Fruit fly (Drosophila melanogaster): ENCODE results near the gene ND-ASHI.

The ND-ASHI gene

DNA sequence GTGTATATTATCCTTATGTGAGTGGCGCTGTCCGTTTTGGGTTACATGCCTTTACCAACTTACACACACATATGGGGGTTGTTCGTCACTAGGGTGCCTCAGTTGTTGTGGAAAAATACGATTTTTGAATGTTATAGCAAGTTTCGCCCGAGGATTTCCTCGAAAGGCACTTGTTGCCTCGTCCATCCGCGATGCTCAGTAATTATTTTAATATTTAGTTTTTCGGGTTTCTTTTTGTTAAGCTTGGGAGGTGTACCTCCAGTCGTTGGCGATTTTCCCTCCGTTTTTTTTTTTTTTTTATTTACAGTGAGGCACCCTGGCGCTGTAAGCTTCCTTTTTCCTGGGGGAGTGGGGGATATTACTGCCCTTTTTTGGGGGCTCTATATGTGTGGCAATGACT is 17.5 kb upstream of the ND-ASHI start (continued):
- TF ChIP-seq Mad (GFP tag; optimal IDR thresholded peaks at IDR 0.05), result peak; percentile 43
- peak; percentile 65; the same call in 1 of the 2 replicates for TF ChIP-seq ara (GFP tag; IDR thresholded peaks at IDR 0.05)
- peak; percentile 30 for TF ChIP-seq Ssrp (tag; optimal IDR thresholded peaks at IDR 0.05)
- peak; percentile 90 for TF ChIP-seq Hand (GFP tag; optimal IDR thresholded peaks at IDR 0.05)
- peak; percentile 58 for TF ChIP-seq CG4424 (GFP tag; optimal IDR thresholded peaks at IDR 0.05)
- TF ChIP-seq CTCF (GFP tag; optimal IDR thresholded peaks at IDR 0.05), result peak; percentile 13
- TF ChIP-seq trh (GFP tag; optimal IDR thresholded peaks at IDR 0.05), result no peak
- TF ChIP-seq Dfd (GFP tag; optimal IDR thresholded peaks at IDR 0.05), result no peak
- peak; percentile 39 for TF ChIP-seq CG15696 (tag; optimal IDR thresholded peaks at IDR 0.05)
- TF ChIP-seq CG30431 (GFP tag; optimal IDR thresholded peaks at IDR 0.05), result peak; percentile 42
- no peak for TF ChIP-seq Neu2 (GFP tag; optimal IDR thresholded peaks at IDR 0.05; ENCODE audit: borderline replicate concordance)
- no peak for TF ChIP-seq CG4854 (GFP tag; optimal IDR thresholded peaks at IDR 0.05)
- TF ChIP-seq Dp (GFP tag; optimal IDR thresholded peaks at IDR 0.05), result no peak
- peak; percentile 51 for TF ChIP-seq CG9817 (tag; optimal IDR thresholded peaks at IDR 0.05)
- TF ChIP-seq Side (GFP tag; optimal IDR thresholded peaks at IDR 0.05), result peak; percentile 58
- peak; percentile 64 for TF ChIP-seq cwo (GFP tag; optimal IDR thresholded peaks at IDR 0.05)
- TF ChIP-seq peb (GFP tag; IDR thresholded peaks at IDR 0.05), result no peak
- TF ChIP-seq CG13424 (tag; optimal IDR thresholded peaks at IDR 0.05), result peak; percentile 80
- TF ChIP-seq bab2 (GFP tag; optimal IDR thresholded peaks at IDR 0.05), result peak; percentile 49
- TF ChIP-seq Ets65A (GFP tag), result peak; percentile 89
- 0 out of 3 replicates have a peak, but pooled peaks have one; percentile 49 for TF ChIP-seq Mrtf (GFP tag; IDR thresholded peaks at IDR 0.05)
- TF ChIP-seq pros (GFP tag; optimal IDR thresholded peaks at IDR 0.05), result peak; percentile 33
- TF ChIP-seq sd (tag; optimal IDR thresholded peaks at IDR 0.05), result peak; percentile 17
- no peak for TF ChIP-seq CG11696 (GFP tag; IDR thresholded peaks at IDR 0.05)
- 0 out of 2 replicates have a peak, but pooled peaks have one; percentile 33 for TF ChIP-seq CG10321 (GFP tag; IDR thresholded peaks at IDR 0.05)
- peak; percentile 75 for TF ChIP-seq unpg (GFP tag; optimal IDR thresholded peaks at IDR 0.05)
- TF ChIP-seq CG9609 (GFP tag; optimal IDR thresholded peaks at IDR 0.05), result peak; percentile 22
- TF ChIP-seq ranshi (GFP tag; IDR thresholded peaks at IDR 0.05), result peak; percentile 71
- peak; percentile 65 for TF ChIP-seq bcd (GFP tag; optimal IDR thresholded peaks at IDR 0.05)
- peak; percentile 25; the same call in 1 of the 2 replicates for TF ChIP-seq sisA (GFP tag; IDR thresholded peaks at IDR 0.05)
- TF ChIP-seq CG10959 (GFP tag; IDR thresholded peaks at IDR 0.05), result no peak
- TF ChIP-seq sima (GFP tag; optimal IDR thresholded peaks at IDR 0.05), result no peak
- TF ChIP-seq nerfin-1 (tag; optimal IDR thresholded peaks at IDR 0.05), result peak; percentile 63
- peak; percentile 78 for TF ChIP-seq CG6765 (GFP tag; optimal IDR thresholded peaks at IDR 0.05)
- peak; percentile 4 for TF ChIP-seq eyg (GFP tag; optimal IDR thresholded peaks at IDR 0.05)
- peak; percentile 24; the same call in 1 of the 3 replicates for TF ChIP-seq gce (GFP tag; IDR thresholded peaks at IDR 0.05)
- peak; percentile 94 for TF ChIP-seq CG18599 (GFP tag; optimal IDR thresholded peaks at IDR 0.05)
- no peak for TF ChIP-seq sr (GFP tag; IDR thresholded peaks at IDR 0.05)
- TF ChIP-seq CG5180 (GFP tag; optimal IDR thresholded peaks at IDR 0.05), result peak; percentile 58
- peak; percentile 76 for TF ChIP-seq Drgx (GFP tag; IDR thresholded peaks at IDR 0.05)
- TF ChIP-seq salm (tag; optimal IDR thresholded peaks at IDR 0.05), result peak; percentile 45
- TF ChIP-seq CG15269 (tag; optimal IDR thresholded peaks at IDR 0.05), result peak; percentile 74
- peak; percentile 52 for TF ChIP-seq D19A (tag; optimal IDR thresholded peaks at IDR 0.05)
- TF ChIP-seq Camta (GFP tag; optimal IDR thresholded peaks at IDR 0.05), result peak; percentile 40
- TF ChIP-seq CG2199 (GFP tag; IDR thresholded peaks at IDR 0.05), result no peak
- TF ChIP-seq luna (GFP tag; optimal IDR thresholded peaks at IDR 0.05), result no peak
- TF ChIP-seq ERR (GFP tag; optimal IDR thresholded peaks at IDR 0.05), result peak; percentile 18
- peak; percentile 69 for TF ChIP-seq CG13775 (GFP tag; optimal IDR thresholded peaks at IDR 0.05)
- peak; percentile 72 for TF ChIP-seq NfI (GFP tag; optimal IDR thresholded peaks at IDR 0.05)
- TF ChIP-seq CG6654 (GFP tag; optimal IDR thresholded peaks at IDR 0.05), result peak; percentile 25
- TF ChIP-seq Hr3 (GFP tag; optimal IDR thresholded peaks at IDR 0.05), result peak; percentile 24
- TF ChIP-seq Vsx1 (GFP tag; optimal IDR thresholded peaks at IDR 0.05), result peak; percentile 39

Data from whole organism, embryonic.